Worm (Caenorhabditis elegans) whole organism, L4/young adult: ENCODE results near the gene nhr-101.

Source experiments
- W03F9.2 ChIP-seq: fragments of 150-350 bp; optimal IDR thresholded peaks from 2 replicates; lab custom pipeline; 2014; ENCODE audit warnings: missing biosample characterization, missing genetic modification characterization
- dao-5 ChIP-seq: sonication (generic microtip); optimal IDR thresholded peaks from 2 replicates; lab custom pipeline; 2016; ENCODE audit warnings: missing genotype, missing genetic modification characterization, moderate library complexity, missing compliant biosample characterization
- him-1 ChIP-seq: sonication (generic microtip); optimal IDR thresholded peaks from 2 replicates; lab custom pipeline; 2016; ENCODE audit warnings: missing genotype, missing genetic modification reagents, missing genetic modification characterization, missing compliant biosample characterization

The nhr-101 gene

DNA sequence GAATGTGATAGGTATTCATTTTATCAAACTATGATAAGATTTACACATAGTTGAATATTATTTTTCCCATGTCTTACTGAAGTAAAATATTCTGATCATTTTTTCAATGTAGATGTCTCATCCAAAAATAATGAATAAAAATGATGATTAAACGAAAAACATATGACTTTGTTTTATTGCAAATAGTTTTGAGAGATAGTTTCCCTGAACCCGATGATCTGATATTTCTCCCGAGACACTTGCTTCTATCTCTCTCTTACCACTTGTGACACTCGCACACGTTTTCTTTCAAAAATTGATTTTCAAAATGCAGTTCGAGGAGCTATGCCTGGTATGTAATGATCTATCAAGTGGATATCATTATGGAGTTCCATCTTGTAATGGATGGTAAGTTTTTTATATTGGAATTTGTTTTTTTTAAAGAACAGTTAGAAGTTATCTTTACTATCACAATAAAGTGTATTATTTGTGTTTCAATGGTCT lies at the start of gene nhr-101, which contains the start of gene pms-2:
Gene nhr-101, plus strand, starts transcription at position 308 of the 483 bp plus-strand sequence.
Gene pms-2, minus strand, starts transcription at position 433 of the 483 bp plus-strand sequence.
- TF ChIP-seq dao-5 (no peak), W03F9.2 (no peak), him-1 (tag; lab: Kevin White, UChicago) (no peak)

DNA sequence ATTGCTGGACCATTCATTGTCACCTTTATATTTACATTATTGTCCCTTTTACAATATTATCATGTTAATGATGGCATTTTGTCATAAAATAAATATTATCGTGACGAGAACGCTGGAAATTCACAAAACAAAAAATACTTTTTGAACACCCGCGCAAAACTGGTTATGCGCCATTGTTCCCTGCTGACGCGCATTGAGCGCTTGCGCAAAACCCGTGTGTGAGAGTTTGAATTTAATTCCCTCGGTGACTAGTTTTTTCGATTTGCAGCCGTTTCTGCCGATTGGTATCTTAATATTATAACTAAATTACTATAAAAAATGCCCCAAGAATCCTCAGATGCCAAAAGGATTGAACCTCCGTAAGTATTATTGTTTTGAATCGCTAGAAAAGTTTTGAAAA lies 48.8 kb upstream of the nhr-101 start, which contains the start of gene pafo-1:
Gene pafo-1, plus strand, starts transcription at position 256 of the 400 bp plus-strand sequence.
- TF ChIP-seq W03F9.2 (peak; percentile 85), him-1 (tag; lab: Kevin White, UChicago) (peak; percentile 12), dao-5 (no peak)

DNA sequence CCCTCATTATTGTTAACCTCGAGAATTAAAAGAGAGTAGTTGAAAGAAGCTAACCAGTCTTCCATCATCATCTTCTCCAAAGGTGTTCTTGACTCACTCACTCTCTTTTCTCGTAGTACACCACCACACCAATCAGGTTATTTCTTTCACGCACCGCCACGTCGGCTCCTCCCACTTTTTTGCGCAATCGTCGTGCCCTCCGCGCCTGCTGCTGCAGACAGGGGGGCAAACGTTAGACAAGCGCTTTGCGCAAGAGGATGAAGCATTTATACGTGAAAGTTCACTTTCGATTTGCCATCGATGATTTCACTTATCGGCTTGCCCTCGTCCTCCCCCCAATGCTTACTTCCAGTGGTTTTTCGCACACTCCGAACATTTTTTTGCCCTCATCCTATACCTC lies 44.9 kb upstream of the nhr-101 start:
- TF ChIP-seq dao-5, result no peak
- no peak for TF ChIP-seq W03F9.2
- TF ChIP-seq him-1 (tag; lab: Kevin White, UChicago), result no peak

DNA sequence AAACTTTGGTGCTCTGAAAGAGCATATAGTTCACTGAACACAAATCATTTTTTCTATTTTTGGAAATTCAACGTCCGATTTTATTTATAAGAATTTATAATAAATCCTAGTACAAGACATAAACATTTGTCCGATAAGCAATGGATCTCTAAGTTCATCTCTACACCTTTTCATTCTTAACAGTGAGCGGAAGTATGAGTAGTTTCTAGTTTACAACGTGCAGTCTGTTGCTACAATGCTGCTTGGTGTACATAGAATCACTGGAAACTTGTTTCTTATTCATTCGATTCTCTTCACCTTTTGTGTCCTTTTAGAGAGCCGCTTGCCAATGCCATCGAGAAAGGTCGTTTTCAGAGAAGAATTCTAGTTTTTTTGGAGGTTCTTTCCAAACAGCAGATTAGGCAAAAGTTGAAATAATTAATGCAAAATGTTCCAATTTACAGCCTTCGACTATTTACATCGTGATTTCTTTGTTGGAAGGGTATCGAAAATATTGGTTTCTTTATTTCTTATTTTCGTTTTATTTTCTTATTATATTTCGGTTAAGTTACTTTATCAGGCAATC lies 43.3 kb upstream of the nhr-101 start:
- TF ChIP-seq W03F9.2, result no peak
- no peak for TF ChIP-seq him-1 (tag; lab: Kevin White, UChicago)
- no peak for TF ChIP-seq dao-5

DNA sequence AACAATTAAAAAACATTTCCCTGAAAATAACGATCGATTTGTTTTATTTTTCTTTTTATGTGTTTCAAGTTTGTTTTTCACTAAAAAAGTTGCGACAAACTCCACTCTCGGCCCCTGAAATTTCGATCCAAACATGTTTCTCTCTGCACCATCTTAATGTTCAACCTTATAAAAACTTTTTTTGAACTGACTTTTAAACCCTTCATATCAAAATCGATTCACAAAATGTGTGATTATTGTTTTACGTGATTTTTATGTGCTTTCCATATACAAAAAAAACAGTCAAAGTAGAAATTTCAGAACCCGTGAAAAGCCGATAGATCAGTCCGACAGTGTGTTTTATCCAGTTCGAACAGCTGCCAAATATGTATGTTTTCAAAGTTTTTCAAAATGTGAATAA lies 42.7 kb upstream of the nhr-101 start, which contains the start of gene ccch-1:
Gene ccch-1, plus strand, starts transcription at position 301 of the 400 bp plus-strand sequence.
- TF ChIP-seq dao-5 (no peak), W03F9.2 (no peak), him-1 (tag; lab: Kevin White, UChicago) (no peak)

DNA sequence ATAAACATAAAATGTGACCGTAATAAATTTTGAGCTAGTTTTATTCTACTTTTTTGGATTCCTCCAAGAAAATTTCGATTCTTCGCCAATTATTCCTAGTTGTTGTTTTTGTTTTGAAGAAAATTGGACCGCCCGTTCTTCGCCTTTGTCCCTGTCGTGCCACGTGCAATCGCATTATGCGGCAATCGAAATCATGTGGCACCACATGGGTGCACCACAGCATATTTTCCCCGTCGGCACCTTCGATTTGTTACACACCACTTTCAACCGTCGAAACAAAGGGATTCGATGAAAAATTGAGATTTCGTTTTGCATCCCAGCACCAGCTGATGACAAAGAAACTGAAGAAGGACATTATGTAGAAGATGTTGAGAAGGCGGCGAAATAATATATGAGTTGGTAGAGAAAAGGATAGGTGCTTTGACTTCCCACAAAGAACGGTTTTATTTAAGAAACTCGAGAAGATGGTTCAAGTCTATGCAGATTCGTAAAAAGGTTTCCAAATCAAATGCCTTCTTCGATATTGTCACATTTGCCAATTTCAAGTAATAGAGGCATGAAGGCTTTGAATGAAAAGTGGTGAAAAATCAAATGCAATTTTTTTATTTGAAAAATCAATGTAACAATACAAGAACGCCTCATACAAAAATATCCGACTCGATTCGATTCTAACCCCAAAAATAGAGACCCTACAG lies 41.5 kb upstream of the nhr-101 start:
- TF ChIP-seq W03F9.2 (no peak), dao-5 (no peak), him-1 (tag; lab: Kevin White, UChicago) (no peak)

DNA sequence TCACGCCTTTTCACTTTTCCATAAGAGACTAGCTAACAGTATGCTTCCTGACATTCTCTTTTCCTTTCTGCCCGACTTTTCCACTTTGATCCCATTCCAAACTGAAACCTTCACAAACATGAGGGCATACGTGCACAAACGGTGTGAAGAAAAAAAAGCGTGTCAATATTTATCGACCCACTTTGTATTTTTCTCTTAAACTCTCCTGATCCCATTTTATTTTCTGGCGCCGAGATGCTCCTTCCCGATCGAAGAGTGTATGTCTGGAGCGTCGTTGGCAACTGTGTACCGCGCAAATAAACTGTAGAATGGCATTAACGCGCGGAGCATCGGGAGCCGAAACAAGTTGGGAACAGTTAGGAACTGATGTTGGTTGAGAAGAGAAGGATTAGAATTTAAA lies 40.7 kb upstream of the nhr-101 start:
- TF ChIP-seq W03F9.2 (no peak), dao-5 (no peak), him-1 (tag; lab: Kevin White, UChicago) (no peak)

DNA sequence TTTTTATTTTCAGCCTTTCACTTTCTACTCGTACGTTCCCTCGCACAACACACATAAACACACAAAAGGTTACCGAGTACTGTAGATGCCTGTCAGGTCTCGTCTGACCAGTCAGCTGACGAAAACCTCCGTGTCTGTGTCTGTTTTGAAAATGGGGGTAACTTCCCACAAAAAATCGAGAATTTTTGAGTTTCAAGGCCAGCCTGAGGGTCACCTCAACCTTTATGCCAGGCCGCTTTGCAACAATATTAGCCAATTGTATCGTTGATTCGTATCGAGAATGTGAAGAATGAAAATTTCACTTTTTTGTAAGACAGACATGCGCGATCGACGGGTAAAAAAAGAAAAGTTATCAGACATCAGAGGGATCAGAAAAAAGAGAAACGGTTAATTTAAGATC lies 39.2 kb upstream of the nhr-101 start:
- no peak for TF ChIP-seq dao-5
- TF ChIP-seq him-1 (tag; lab: Kevin White, UChicago), result no peak
- no peak for TF ChIP-seq W03F9.2

DNA sequence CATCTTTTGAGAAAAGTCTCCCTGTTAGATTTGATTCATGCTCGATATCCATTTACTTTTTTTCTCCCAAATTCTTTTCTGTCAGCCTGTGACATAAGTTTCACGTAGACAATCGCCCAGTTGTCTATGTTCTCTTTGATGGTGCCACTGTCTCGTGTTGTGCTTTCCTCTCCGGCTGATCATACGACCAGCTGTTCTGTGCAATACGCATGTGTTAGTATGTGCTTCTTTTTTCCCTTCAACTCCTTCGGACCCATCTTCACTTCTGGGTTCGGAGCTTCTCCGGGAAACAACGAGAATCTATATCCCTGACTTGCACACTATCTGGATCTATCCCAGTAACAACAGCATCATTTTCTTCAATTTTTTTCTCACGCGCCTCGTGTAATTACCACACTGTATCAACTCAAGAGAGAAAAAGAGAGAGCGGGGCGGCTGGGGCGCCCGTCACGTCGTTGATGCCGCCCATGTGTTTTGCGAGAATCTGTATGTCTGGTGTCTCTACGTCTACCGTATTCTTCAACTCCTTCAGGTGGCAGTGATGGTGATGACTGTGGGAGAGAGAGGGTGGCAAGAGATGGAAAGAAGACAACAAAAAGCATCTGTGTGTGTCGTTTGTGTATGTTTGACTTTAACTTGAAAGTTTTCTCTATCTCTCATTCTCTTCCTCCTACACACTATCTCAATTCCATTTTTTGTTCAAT lies 38.3 kb upstream of the nhr-101 start:
- TF ChIP-seq him-1 (tag; lab: Kevin White, UChicago) (no peak), dao-5 (peak; percentile 43), W03F9.2 (peak; percentile 23)

DNA sequence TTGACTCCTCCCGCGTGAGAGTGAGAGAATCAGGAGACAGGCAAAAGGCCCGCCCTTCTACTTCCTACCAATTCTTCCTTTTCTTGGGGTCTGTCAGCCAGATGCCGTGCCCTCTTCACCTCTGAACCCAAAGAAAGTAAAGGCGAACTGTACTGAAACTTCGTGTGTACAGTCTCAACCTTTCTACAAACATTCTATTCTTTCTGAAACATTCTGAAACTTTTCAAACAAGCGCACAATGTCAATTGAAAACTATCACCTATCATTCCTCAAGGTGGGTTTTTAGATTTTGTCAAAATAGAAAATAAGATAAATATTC lies 37.8 kb upstream of the nhr-101 start:
- TF ChIP-seq him-1 (tag; lab: Kevin White, UChicago) (no peak), dao-5 (no peak), W03F9.2 (no peak)

DNA sequence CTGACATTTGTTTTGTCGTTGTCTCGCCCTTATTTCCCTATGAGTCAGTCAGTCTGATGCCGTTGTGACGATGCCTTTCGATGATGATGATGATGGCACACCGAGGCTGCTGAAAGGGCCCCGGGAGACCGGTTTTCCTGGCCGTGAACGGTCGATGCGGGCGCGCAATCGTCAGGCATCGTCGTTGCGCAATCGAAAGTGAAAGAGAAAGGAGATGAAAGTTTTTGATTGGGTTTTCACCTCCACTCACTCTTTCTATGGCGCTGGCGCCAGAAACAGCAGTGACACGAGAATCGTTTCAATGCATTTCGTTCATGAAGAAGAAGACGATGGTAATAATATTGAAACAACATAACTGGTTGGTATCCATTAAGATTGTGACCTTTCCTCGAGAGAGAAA lies 37.3 kb upstream of the nhr-101 start:
- TF ChIP-seq W03F9.2 (no peak), dao-5 (no peak), him-1 (tag; lab: Kevin White, UChicago) (no peak)

DNA sequence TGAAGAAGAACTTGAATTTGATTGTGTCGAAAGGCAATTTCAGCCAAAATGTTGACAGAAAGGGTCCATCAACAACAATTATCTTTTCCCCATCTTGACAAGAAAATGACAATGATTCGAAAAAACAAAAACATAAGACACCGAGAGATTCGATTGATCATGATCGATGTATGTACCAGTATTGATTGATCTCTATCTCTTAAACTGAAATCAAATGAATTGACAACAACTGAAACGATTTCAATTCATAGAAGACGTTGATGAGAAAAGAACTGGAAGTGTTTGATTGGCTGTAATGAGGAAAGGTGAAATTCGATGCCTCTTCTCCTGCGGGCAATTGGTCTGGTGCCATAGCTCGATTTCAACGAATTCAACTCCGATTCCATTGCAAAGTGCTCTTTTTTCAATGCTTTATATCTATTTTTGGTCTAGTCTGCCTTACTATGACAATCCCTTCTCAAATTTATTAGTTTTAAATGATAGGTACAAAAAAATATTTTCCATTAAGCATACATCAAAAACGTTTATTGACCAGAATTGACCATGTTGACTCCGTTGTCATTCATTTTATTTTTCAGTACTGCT lies 36.8 kb upstream of the nhr-101 start:
- TF ChIP-seq dao-5 (no peak), him-1 (tag; lab: Kevin White, UChicago) (no peak), W03F9.2 (no peak)

DNA sequence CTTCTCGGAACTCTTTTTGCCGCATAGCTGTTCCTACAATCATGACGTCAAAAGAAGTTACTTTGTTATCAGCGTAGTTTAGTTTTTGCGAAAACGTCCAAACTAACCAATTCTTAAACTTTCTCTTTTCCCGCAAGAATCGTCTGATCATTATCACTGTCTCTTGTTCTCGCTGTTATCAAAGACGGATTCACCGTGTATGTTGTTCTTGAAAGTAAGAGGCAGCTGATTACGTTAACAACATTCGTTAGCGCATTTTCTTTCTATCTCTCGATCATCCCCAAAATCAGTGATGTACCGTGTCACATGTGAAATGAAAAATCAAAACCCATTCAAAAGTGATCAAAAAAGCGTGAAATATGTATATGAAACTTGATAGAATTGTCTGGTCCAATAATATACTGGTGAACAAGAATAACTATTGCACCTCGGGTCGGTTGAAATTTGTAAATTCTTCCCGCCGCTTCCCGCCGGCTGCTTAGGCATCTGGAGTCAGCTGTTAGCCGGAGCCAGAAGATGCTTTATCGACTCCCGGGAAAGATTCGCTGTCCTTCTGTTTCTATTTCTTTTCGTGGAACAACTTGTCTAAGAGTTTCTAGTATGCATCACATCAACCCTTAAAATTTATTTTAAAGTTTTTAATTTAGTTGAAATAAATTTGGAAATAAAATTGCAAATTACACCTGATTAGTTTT lies 35.6 kb upstream of the nhr-101 start:
- TF ChIP-seq dao-5, result no peak

DNA sequence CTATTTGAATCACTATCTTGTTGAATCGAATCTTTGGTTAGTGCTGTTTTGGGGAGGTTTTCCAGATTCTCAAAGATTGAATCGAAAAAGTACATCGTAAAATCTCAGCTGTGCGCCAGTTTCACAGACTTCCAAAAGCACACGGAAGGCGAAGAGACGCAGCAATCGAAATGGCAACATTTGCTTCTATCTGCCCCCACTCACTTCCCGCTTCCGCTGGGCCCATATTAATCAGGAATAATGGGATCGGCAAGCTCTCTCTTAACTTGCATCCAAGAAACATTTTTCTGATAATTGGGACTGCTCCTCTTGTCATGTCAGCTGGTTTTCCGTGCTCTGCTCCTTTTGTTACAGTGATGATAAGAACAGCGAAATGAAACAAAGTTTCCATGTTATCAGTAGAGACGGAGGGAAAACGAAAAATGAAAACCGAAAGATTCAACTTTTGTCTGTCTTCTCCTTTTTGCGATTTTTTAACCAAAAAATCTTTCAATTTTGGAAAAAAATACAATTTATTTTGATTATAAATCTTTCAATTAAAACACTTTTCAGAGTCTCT lies 34.7 kb upstream of the nhr-101 start:
- TF ChIP-seq dao-5 (no peak), W03F9.2 (peak; percentile 40)
